In genomic region chrX:11678539-11679040, dm6 we compare ENCODE assay signal across 1 fruit fly cellular context.
TF ChIP-seq lines count a peak whose summit lies in the region.

Gene Vlet, minus strand, starts transcription at chrX:11678589.
Gene bif, plus strand, starts transcription at chrX:11678970.

TF ChIP-seq in whole organism, embryonic, 481 proteins besides CTCF, POLR2A, EP300 and RAD21 (continued from another document and continues in another):
- peak; percentile 58 for TF ChIP-seq BtbVII (GFP tag; optimal IDR thresholded peaks at IDR 0.05; lab: Kevin White, UChicago)
- peak; percentile 77 for TF ChIP-seq CG12391 (tag; optimal IDR thresholded peaks at IDR 0.05; lab: Kevin White, UChicago)
- TF ChIP-seq CG1603 (tag; optimal IDR thresholded peaks at IDR 0.05; lab: Kevin White, UChicago): no peak
- peak; percentile 41 for TF ChIP-seq CG12104 (GFP tag; optimal IDR thresholded peaks at IDR 0.05; lab: Kevin White, UChicago)
- peak; percentile 11 for TF ChIP-seq Dip3 (GFP tag; optimal IDR thresholded peaks at IDR 0.05; lab: Kevin White, UChicago)
- TF ChIP-seq maf-S (GFP tag; optimal IDR thresholded peaks at IDR 0.05; lab: Kevin White, UChicago): no peak
- no peak for TF ChIP-seq NFAT (GFP tag; IDR thresholded peaks at IDR 0.05; lab: Robert Waterston, UW)
- peak; percentile 29 for TF ChIP-seq tx (GFP tag; optimal IDR thresholded peaks at IDR 0.05; lab: Kevin White, UChicago)
- TF ChIP-seq unpg (GFP tag; optimal IDR thresholded peaks at IDR 0.05; lab: Kevin White, UChicago): peak; percentile 56
- TF ChIP-seq unc-4 (GFP tag; IDR thresholded peaks at IDR 0.05; lab: Robert Waterston, UW; ENCODE audit: partially characterized antibody): peak; percentile 59; the same call in 1 of the 2 replicates
- peak; percentile 18 for TF ChIP-seq CG17186 (GFP tag; optimal IDR thresholded peaks at IDR 0.05; lab: Kevin White, UChicago)
- peak; percentile 74 for TF ChIP-seq slbo (GFP tag; IDR thresholded peaks at IDR 0.05; lab: Robert Waterston, UW)
- no peak for TF ChIP-seq btn (GFP tag; optimal IDR thresholded peaks at IDR 0.05; lab: Kevin White, UChicago)
- TF ChIP-seq CG4820 (GFP tag; optimal IDR thresholded peaks at IDR 0.05; lab: Kevin White, UChicago): peak; percentile 46
- TF ChIP-seq CG7556 (GFP tag; optimal IDR thresholded peaks at IDR 0.05; lab: Kevin White, UChicago): peak; percentile 73
- peak; percentile 48 for TF ChIP-seq MBD-R2 (GFP tag; IDR thresholded peaks at IDR 0.05; lab: Robert Waterston, UW)
- peak in 1 of 2 experiments; percentile 18 for TF ChIP-seq Pdp1 (GFP tag; optimal IDR thresholded peaks at IDR 0.05; lab: Kevin White, UChicago)
- TF ChIP-seq CG33213 (GFP tag; optimal IDR thresholded peaks at IDR 0.05; lab: Kevin White, UChicago): peak; percentile 16
- TF ChIP-seq fru (optimal IDR thresholded peaks at IDR 0.05; lab: Kevin White, UChicago): no peak
- no peak for TF ChIP-seq Nf-YA (GFP tag; IDR thresholded peaks at IDR 0.05; lab: Robert Waterston, UW)
- peak; percentile 2 for TF ChIP-seq NC2β (GFP tag; optimal IDR thresholded peaks at IDR 0.05; lab: Kevin White, UChicago)
- 0 out of 2 replicates have a peak, but pooled peaks have one; percentile 13 for TF ChIP-seq Ada2b (GFP tag; IDR thresholded peaks at IDR 0.05; lab: Robert Waterston, UW)
- TF ChIP-seq Ets65A (GFP tag; lab: Kevin White, UChicago): peak; percentile 95
- peak; percentile 41; the same call in 1 of the 2 replicates for TF ChIP-seq CG14667 (GFP tag; IDR thresholded peaks at IDR 0.05; lab: Robert Waterston, UW)
- peak; percentile 54; the same call in 1 of the 2 replicates for TF ChIP-seq inv (GFP tag; IDR thresholded peaks at IDR 0.05; lab: Robert Waterston, UW; ENCODE audit: partially characterized antibody)
- peak; percentile 74 for TF ChIP-seq CG6791 (GFP tag; IDR thresholded peaks at IDR 0.05; lab: Robert Waterston, UW; ENCODE audit: partially characterized antibody)
- peak; percentile 38; the same call in 1 of the 3 replicates for TF ChIP-seq Aef1 (GFP tag; IDR thresholded peaks at IDR 0.05; lab: Robert Waterston, UW)
- TF ChIP-seq CG11695 (GFP tag; IDR thresholded peaks at IDR 0.05; lab: Robert Waterston, UW): peak; percentile 24; the same call in 1 of the 3 replicates
- TF ChIP-seq CG7963 (GFP tag; IDR thresholded peaks at IDR 0.05; lab: Robert Waterston, UW; ENCODE audit: partially characterized antibody): peak; percentile 33; the same call in 1 of the 3 replicates
- TF ChIP-seq CG10267 (tag; optimal IDR thresholded peaks at IDR 0.05; lab: Kevin White, UChicago): peak; percentile 76
- peak in 1 of 2 experiments; percentile 44 for TF ChIP-seq Hr51 (GFP tag; optimal IDR thresholded peaks at IDR 0.05; lab: Kevin White, UChicago)
- TF ChIP-seq CG33557 (GFP tag; optimal IDR thresholded peaks at IDR 0.05; lab: Kevin White, UChicago): peak; percentile 26
- TF ChIP-seq nerfin-2 (GFP tag; IDR thresholded peaks at IDR 0.05; lab: Robert Waterston, UW; ENCODE audit: partially characterized antibody): no peak
- TF ChIP-seq CG12942 (GFP tag; optimal IDR thresholded peaks at IDR 0.05; lab: Kevin White, UChicago): peak; percentile 47
- TF ChIP-seq CG3995 (GFP tag; optimal IDR thresholded peaks at IDR 0.05; lab: Kevin White, UChicago): peak; percentile 18
- no peak for TF ChIP-seq wor (GFP tag; IDR thresholded peaks at IDR 0.05; lab: Robert Waterston, UW)
- TF ChIP-seq CG1233 (GFP tag; optimal IDR thresholded peaks at IDR 0.05; lab: Kevin White, UChicago): peak; percentile 62
- TF ChIP-seq klu (GFP tag; IDR thresholded peaks at IDR 0.05; lab: Robert Waterston, UW): peak; percentile 43; the same call in 1 of the 2 replicates
- TF ChIP-seq CG3163 (GFP tag; optimal IDR thresholded peaks at IDR 0.05; lab: Kevin White, UChicago): peak; percentile 16
- TF ChIP-seq gcm2 (GFP tag; optimal IDR thresholded peaks at IDR 0.05; lab: Kevin White, UChicago): no peak
- TF ChIP-seq onecut (GFP tag; IDR thresholded peaks at IDR 0.05; lab: Robert Waterston, UW): no peak; the same call in 1 of the 2 replicates
- no peak for TF ChIP-seq chm (GFP tag; IDR thresholded peaks at IDR 0.05; lab: Robert Waterston, UW)
- peak; percentile 49 for TF ChIP-seq CG6689 (GFP tag; IDR thresholded peaks at IDR 0.05; lab: Robert Waterston, UW)
- TF ChIP-seq D (optimal IDR thresholded peaks at IDR 0.05; lab: Kevin White, UChicago): no peak
- TF ChIP-seq D (GFP tag; optimal IDR thresholded peaks at IDR 0.05; lab: Kevin White, UChicago): peak; percentile 44
- TF ChIP-seq Neu2 (GFP tag; optimal IDR thresholded peaks at IDR 0.05; lab: Kevin White, UChicago; ENCODE audit: borderline replicate concordance): no peak
- TF ChIP-seq z (GFP tag; IDR thresholded peaks at IDR 0.05; lab: Robert Waterston, UW): no peak
- TF ChIP-seq CG3407 (GFP tag; optimal IDR thresholded peaks at IDR 0.05; lab: Kevin White, UChicago): peak; percentile 9
- TF ChIP-seq CG18619 (GFP tag; optimal IDR thresholded peaks at IDR 0.05; lab: Kevin White, UChicago): peak; percentile 69
- peak; percentile 51 for TF ChIP-seq CG10147 (GFP tag; optimal IDR thresholded peaks at IDR 0.05; lab: Kevin White, UChicago)
- peak; percentile 44 for TF ChIP-seq pzg (GFP tag; optimal IDR thresholded peaks at IDR 0.05; lab: Kevin White, UChicago)
- TF ChIP-seq CG9876 (GFP tag; optimal IDR thresholded peaks at IDR 0.05; lab: Kevin White, UChicago): no peak
- TF ChIP-seq Elba2 (GFP tag; optimal IDR thresholded peaks at IDR 0.05; lab: Kevin White, UChicago): no peak
- no peak for TF ChIP-seq scrt (GFP tag; optimal IDR thresholded peaks at IDR 0.05; lab: Kevin White, UChicago)
- 0 out of 3 replicates have a peak, but pooled peaks have one; percentile 49 for TF ChIP-seq zfh1 (GFP tag; IDR thresholded peaks at IDR 0.05; lab: Robert Waterston, UW)
- TF ChIP-seq CG5953 (GFP tag; IDR thresholded peaks at IDR 0.05; lab: Robert Waterston, UW): no peak
- no peak for TF ChIP-seq repo (GFP tag; optimal IDR thresholded peaks at IDR 0.05; lab: Kevin White, UChicago)
- peak; percentile 41; the same call in 1 of the 2 replicates for TF ChIP-seq CG4404 (GFP tag; IDR thresholded peaks at IDR 0.05; lab: Robert Waterston, UW)
- no peak for TF ChIP-seq CG7987 (GFP tag; optimal IDR thresholded peaks at IDR 0.05; lab: Kevin White, UChicago)
- TF ChIP-seq Six4 (GFP tag; optimal IDR thresholded peaks at IDR 0.05; lab: Kevin White, UChicago): peak; percentile 34
- peak; percentile 8 for TF ChIP-seq gro (GFP tag; optimal IDR thresholded peaks at IDR 0.05; lab: Kevin White, UChicago)
- peak; percentile 55 for TF ChIP-seq bbx (GFP tag; IDR thresholded peaks at IDR 0.05; lab: Robert Waterston, UW; ENCODE audit: partially characterized antibody)
- peak; percentile 59; the same call in 2 of the 3 replicates for TF ChIP-seq vnd (GFP tag; IDR thresholded peaks at IDR 0.05; lab: Robert Waterston, UW; ENCODE audit: partially characterized antibody)
- TF ChIP-seq org-1 (GFP tag; optimal IDR thresholded peaks at IDR 0.05; lab: Kevin White, UChicago): no peak
- TF ChIP-seq tup (GFP tag; optimal IDR thresholded peaks at IDR 0.05; lab: Kevin White, UChicago): peak; percentile 23
- TF ChIP-seq mirr (GFP tag; optimal IDR thresholded peaks at IDR 0.05; lab: Kevin White, UChicago): no peak
- no peak for TF ChIP-seq bab2 (GFP tag; optimal IDR thresholded peaks at IDR 0.05; lab: Kevin White, UChicago)
- peak; percentile 62 for TF ChIP-seq CG9609 (GFP tag; optimal IDR thresholded peaks at IDR 0.05; lab: Kevin White, UChicago)
- TF ChIP-seq CG42726 (GFP tag; IDR thresholded peaks at IDR 0.05; lab: Robert Waterston, UW; ENCODE audit: partially characterized antibody): peak; percentile 35; the same call in 1 of the 2 replicates
- TF ChIP-seq Trl (optimal IDR thresholded peaks at IDR 0.05; lab: Kevin White, UChicago): no peak
- TF ChIP-seq Trl (GFP tag; optimal IDR thresholded peaks at IDR 0.05; lab: Kevin White, UChicago): peak; percentile 44
- TF ChIP-seq mld (GFP tag; IDR thresholded peaks at IDR 0.05; lab: Robert Waterston, UW; ENCODE audit: partially characterized antibody): no peak
- TF ChIP-seq CG16813 (GFP tag; IDR thresholded peaks at IDR 0.05; lab: Robert Waterston, UW; ENCODE audit: partially characterized antibody): peak; percentile 68
- TF ChIP-seq danr (GFP tag; IDR thresholded peaks at IDR 0.05; lab: Robert Waterston, UW): no peak
- no peak for TF ChIP-seq jigr1 (GFP tag; IDR thresholded peaks at IDR 0.05; lab: Robert Waterston, UW)
- TF ChIP-seq CG4360 (GFP tag; IDR thresholded peaks at IDR 0.05; lab: Robert Waterston, UW): no peak
- TF ChIP-seq CG10959 (GFP tag; IDR thresholded peaks at IDR 0.05; lab: Robert Waterston, UW): no peak
- peak; percentile 41 for TF ChIP-seq ATbp (GFP tag; optimal IDR thresholded peaks at IDR 0.05; lab: Kevin White, UChicago)
- TF ChIP-seq Gsc (GFP tag; IDR thresholded peaks at IDR 0.05; lab: Robert Waterston, UW): no peak
- peak; percentile 49 for TF ChIP-seq Antp (GFP tag; optimal IDR thresholded peaks at IDR 0.05; lab: Kevin White, UChicago)
- TF ChIP-seq CG2120 (GFP tag; optimal IDR thresholded peaks at IDR 0.05; lab: Kevin White, UChicago): peak; percentile 67
- TF ChIP-seq CG6272 (GFP tag; IDR thresholded peaks at IDR 0.05; lab: Robert Waterston, UW): peak; percentile 31; the same call in 1 of the 2 replicates
- TF ChIP-seq sens-2 (GFP tag; IDR thresholded peaks at IDR 0.05; lab: Robert Waterston, UW): no peak
- TF ChIP-seq aop (GFP tag; IDR thresholded peaks at IDR 0.05; lab: Robert Waterston, UW): no peak
- TF ChIP-seq Mrtf (GFP tag; IDR thresholded peaks at IDR 0.05; lab: Robert Waterston, UW): no peak
- TF ChIP-seq Dref (GFP tag; IDR thresholded peaks at IDR 0.05; lab: Robert Waterston, UW): peak; percentile 78
- 0 out of 3 replicates have a peak, but pooled peaks have one; percentile 28 for TF ChIP-seq Doc3 (GFP tag; IDR thresholded peaks at IDR 0.05; lab: Robert Waterston, UW; ENCODE audit: partially characterized antibody)
- peak; percentile 40 for TF ChIP-seq Dek (tag; optimal IDR thresholded peaks at IDR 0.05; lab: Kevin White, UChicago)
- TF ChIP-seq CG1024 (GFP tag; IDR thresholded peaks at IDR 0.05; lab: Robert Waterston, UW): no peak
- peak; percentile 22 for TF ChIP-seq CG6813 (GFP tag; optimal IDR thresholded peaks at IDR 0.05; lab: Kevin White, UChicago)
- TF ChIP-seq ken (GFP tag; IDR thresholded peaks at IDR 0.05; lab: Robert Waterston, UW): peak; percentile 50; the same call in 1 of the 3 replicates
- peak; percentile 39 for TF ChIP-seq pho (GFP tag; optimal IDR thresholded peaks at IDR 0.05; lab: Kevin White, UChicago)
- 0 out of 2 replicates have a peak, but pooled peaks have one; percentile 18 for TF ChIP-seq CG2129 (GFP tag; IDR thresholded peaks at IDR 0.05; lab: Robert Waterston, UW; ENCODE audit: partially characterized antibody)
- peak; percentile 70 for TF ChIP-seq sisA (GFP tag; IDR thresholded peaks at IDR 0.05; lab: Robert Waterston, UW)
- peak; percentile 49 for TF ChIP-seq CG1647 (GFP tag; optimal IDR thresholded peaks at IDR 0.05; lab: Kevin White, UChicago)
- no peak for TF ChIP-seq cg (GFP tag; optimal IDR thresholded peaks at IDR 0.05; lab: Kevin White, UChicago)
- TF ChIP-seq disco-r (GFP tag; optimal IDR thresholded peaks at IDR 0.05; lab: Kevin White, UChicago): no peak
- TF ChIP-seq otp (GFP tag; IDR thresholded peaks at IDR 0.05; lab: Robert Waterston, UW): no peak
- no peak for TF ChIP-seq Drgx (GFP tag; IDR thresholded peaks at IDR 0.05; lab: Robert Waterston, UW)
- 0 out of 2 replicates have a peak, but pooled peaks have one; percentile 20 for TF ChIP-seq CG7372 (GFP tag; IDR thresholded peaks at IDR 0.05; lab: Robert Waterston, UW)
- peak; percentile 35 for TF ChIP-seq CG6654 (GFP tag; optimal IDR thresholded peaks at IDR 0.05; lab: Kevin White, UChicago)
- peak; percentile 57 for TF ChIP-seq B-H2 (GFP tag; optimal IDR thresholded peaks at IDR 0.05; lab: Kevin White, UChicago)
- TF ChIP-seq hbn (GFP tag; IDR thresholded peaks at IDR 0.05; lab: Robert Waterston, UW; ENCODE audit: partially characterized antibody): peak; percentile 36; the same call in 1 of the 2 replicates
- TF ChIP-seq Rx (GFP tag; IDR thresholded peaks at IDR 0.05; lab: Robert Waterston, UW): 0 out of 2 replicates have a peak, but pooled peaks have one; percentile 2
- peak; percentile 71 for TF ChIP-seq CG18599 (GFP tag; optimal IDR thresholded peaks at IDR 0.05; lab: Kevin White, UChicago)
- TF ChIP-seq sna (GFP tag; IDR thresholded peaks at IDR 0.05; lab: Robert Waterston, UW; ENCODE audit: partially characterized antibody): no peak
- peak; percentile 19 for TF ChIP-seq CG18476 (GFP tag; optimal IDR thresholded peaks at IDR 0.05; lab: Kevin White, UChicago)
- TF ChIP-seq twi (tag; optimal IDR thresholded peaks at IDR 0.05; lab: Kevin White, UChicago): peak; percentile 44
- no peak for TF ChIP-seq Deaf1 (tag; optimal IDR thresholded peaks at IDR 0.05; lab: Kevin White, UChicago)
- peak; percentile 7 for TF ChIP-seq Dad (GFP tag; optimal IDR thresholded peaks at IDR 0.05; lab: Kevin White, UChicago)
- TF ChIP-seq CG10462 (GFP tag; optimal IDR thresholded peaks at IDR 0.05; lab: Kevin White, UChicago): peak; percentile 44
- TF ChIP-seq CG10654 (GFP tag; optimal IDR thresholded peaks at IDR 0.05; lab: Kevin White, UChicago): peak; percentile 32
- TF ChIP-seq da (GFP tag; optimal IDR thresholded peaks at IDR 0.05; lab: Kevin White, UChicago): no peak
- TF ChIP-seq lab (GFP tag; optimal IDR thresholded peaks at IDR 0.05; lab: Kevin White, UChicago): no peak
- TF ChIP-seq CG8281 (tag; optimal IDR thresholded peaks at IDR 0.05; lab: Kevin White, UChicago): peak; percentile 31
- peak; percentile 20 for TF ChIP-seq Nf-YB (GFP tag; optimal IDR thresholded peaks at IDR 0.05; lab: Kevin White, UChicago)
- TF ChIP-seq CG10274 (GFP tag; optimal IDR thresholded peaks at IDR 0.05; lab: Kevin White, UChicago): peak; percentile 48
- peak; percentile 42; the same call in 1 of the 2 replicates for TF ChIP-seq Atf6 (GFP tag; IDR thresholded peaks at IDR 0.05; lab: Robert Waterston, UW)
- peak; percentile 45; the same call in 2 of the 3 replicates for TF ChIP-seq dysf (GFP tag; IDR thresholded peaks at IDR 0.05; lab: Robert Waterston, UW)
- peak; percentile 71 for TF ChIP-seq CG17385 (GFP tag; optimal IDR thresholded peaks at IDR 0.05; lab: Kevin White, UChicago)
- TF ChIP-seq CG8089 (GFP tag; optimal IDR thresholded peaks at IDR 0.05; lab: Kevin White, UChicago): no peak
- TF ChIP-seq CG30403 (GFP tag; optimal IDR thresholded peaks at IDR 0.05; lab: Kevin White, UChicago): peak; percentile 76
- peak; percentile 47 for TF ChIP-seq CG17359 (tag; optimal IDR thresholded peaks at IDR 0.05; lab: Kevin White, UChicago)
- TF ChIP-seq CG7928 (GFP tag; optimal IDR thresholded peaks at IDR 0.05; lab: Kevin White, UChicago): peak; percentile 48
- TF ChIP-seq CG7271 (tag; optimal IDR thresholded peaks at IDR 0.05; lab: Kevin White, UChicago): no peak
- peak; percentile 44 for TF ChIP-seq CG17802 (tag; optimal IDR thresholded peaks at IDR 0.05; lab: Kevin White, UChicago)
